Worm (Caenorhabditis elegans) whole organism, L4/young adult: Measurements from ENCODE around the gene elt-4.

Source experiments
- W03F9.2 ChIP-seq: fragments of 150-350 bp; optimal IDR thresholded peaks from 2 replicates; lab custom pipeline; 2014; ENCODE audit warnings: missing biosample characterization, missing genetic modification characterization
- dao-5 ChIP-seq: sonication (generic microtip); optimal IDR thresholded peaks from 2 replicates; lab custom pipeline; 2016; ENCODE audit warnings: missing genotype, missing genetic modification characterization, moderate library complexity, missing compliant biosample characterization
- him-1 ChIP-seq: sonication (generic microtip); optimal IDR thresholded peaks from 2 replicates; lab custom pipeline; 2016; ENCODE audit warnings: missing genotype, missing genetic modification reagents, missing genetic modification characterization, missing compliant biosample characterization

Gene elt-4

ce11 chrX:10474998-10475577, at the start of gene elt-4:
TSS of gene elt-4 (plus strand) at chrX:10475527.
- no peak for TF ChIP-seq him-1 (tag; lab: Kevin White, UChicago)
- no peak for TF ChIP-seq W03F9.2
- no peak for TF ChIP-seq dao-5 (tag; lab: Kevin White, UChicago)

DNA sequence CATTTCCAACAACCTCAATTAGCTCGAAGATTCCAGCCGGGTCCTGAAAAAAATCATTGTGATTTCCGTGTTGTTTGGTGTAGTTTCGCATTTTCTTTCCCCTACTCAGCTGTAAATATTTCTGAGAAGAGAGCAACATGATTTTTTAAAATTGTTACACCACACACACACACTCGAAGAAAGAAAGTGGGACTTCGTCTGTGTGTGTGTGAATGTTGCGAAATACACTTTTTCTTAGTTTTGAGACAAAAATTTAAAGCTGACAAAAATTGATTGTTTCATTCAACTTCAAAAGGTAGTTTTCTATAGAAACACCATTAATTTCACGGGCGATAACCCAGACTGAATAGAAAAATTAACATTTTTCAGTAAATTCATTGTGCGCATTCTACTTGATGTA, 47.2 kb upstream of the elt-4 start:
- no peak for TF ChIP-seq dao-5 (tag; lab: Kevin White, UChicago)
- TF ChIP-seq W03F9.2: no peak
- TF ChIP-seq him-1 (tag; lab: Kevin White, UChicago): no peak

- no peak for TF ChIP-seq him-1 (tag; lab: Kevin White, UChicago)
- TF ChIP-seq W03F9.2: no peak
- no peak for TF ChIP-seq dao-5 (tag; lab: Kevin White, UChicago)
Measured at ce11 chrX:10428557-10428956, 46.8 kb upstream of the elt-4 start, which contains the start of gene mig-15. TSS of gene mig-15 (minus strand) at chrX:10428657.

ce11 chrX:10429203-10429602, 46.1 kb upstream of the elt-4 start:
- no peak for TF ChIP-seq dao-5 (tag; lab: Kevin White, UChicago)
- TF ChIP-seq him-1 (tag; lab: Kevin White, UChicago): no peak
- no peak for TF ChIP-seq W03F9.2

DNA sequence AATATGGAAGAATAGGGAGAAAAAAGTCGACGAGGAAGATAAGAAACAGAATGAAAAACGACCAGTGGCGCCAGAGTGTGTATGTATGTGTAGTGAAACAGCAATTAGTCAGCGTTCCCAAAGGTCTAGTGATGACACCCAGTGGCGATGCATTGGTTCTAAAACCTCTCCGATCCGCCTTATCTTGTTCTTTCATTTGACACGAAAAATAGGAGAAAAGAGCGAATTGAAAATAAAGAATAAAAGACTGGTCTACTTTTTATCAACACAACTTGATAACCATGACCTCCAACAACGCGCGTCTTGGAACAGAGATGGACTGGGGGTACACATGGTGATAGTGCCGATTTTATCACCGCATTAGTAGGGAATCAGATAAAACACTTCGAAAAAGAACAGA, 44.5 kb upstream of the elt-4 start:
- TF ChIP-seq W03F9.2 (no peak), him-1 (tag; lab: Kevin White, UChicago) (no peak), dao-5 (tag; lab: Kevin White, UChicago) (no peak)

DNA sequence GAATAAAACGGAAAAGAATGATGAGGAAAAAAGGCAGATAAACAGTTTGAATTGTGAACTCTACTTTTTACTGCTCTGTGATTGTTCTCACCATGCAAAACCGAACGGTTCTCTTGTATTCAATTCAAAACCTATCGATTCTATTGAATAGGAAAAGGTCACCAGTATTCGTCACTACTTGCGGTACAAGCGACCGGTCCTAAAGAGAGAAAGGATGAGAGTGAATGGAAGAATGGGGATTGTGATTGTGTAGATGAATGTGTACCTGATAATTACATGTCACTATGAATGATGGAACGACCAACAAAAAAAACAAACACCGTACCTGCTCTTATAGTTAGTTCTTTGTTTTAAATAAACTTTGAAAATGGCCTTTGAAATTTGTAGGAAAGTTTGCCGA, 42.5 kb upstream of the elt-4 start:
- TF ChIP-seq dao-5 (tag; lab: Kevin White, UChicago) (no peak), him-1 (tag; lab: Kevin White, UChicago) (no peak), W03F9.2 (no peak)

DNA sequence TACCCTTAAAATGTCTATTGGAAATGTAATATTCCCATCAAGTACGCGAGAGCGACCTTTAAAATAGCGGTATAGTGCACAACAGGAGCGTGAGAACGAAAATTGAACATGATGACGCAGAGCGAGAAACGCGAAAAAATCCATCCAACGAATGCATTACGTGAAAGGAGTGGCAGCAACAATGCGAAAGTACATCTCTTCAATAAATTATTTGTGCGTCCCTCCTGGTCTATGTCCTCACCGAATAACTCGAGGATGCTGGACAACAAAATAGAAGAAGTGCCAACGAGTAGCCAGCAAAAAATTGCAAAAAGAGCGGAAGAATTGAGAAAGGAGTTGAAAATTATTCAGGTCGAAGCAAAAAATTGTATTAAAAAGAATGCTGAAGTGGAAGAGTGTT, 41.5 kb upstream of the elt-4 start:
- TF ChIP-seq him-1 (tag; lab: Kevin White, UChicago): no peak
- TF ChIP-seq dao-5 (tag; lab: Kevin White, UChicago): no peak
- no peak for TF ChIP-seq W03F9.2

- TF ChIP-seq him-1 (tag; lab: Kevin White, UChicago): peak; percentile 64
- no peak for TF ChIP-seq dao-5 (tag; lab: Kevin White, UChicago)
Measured at ce11 chrX:10435492-10435939, 39.8 kb upstream of the elt-4 start.

DNA sequence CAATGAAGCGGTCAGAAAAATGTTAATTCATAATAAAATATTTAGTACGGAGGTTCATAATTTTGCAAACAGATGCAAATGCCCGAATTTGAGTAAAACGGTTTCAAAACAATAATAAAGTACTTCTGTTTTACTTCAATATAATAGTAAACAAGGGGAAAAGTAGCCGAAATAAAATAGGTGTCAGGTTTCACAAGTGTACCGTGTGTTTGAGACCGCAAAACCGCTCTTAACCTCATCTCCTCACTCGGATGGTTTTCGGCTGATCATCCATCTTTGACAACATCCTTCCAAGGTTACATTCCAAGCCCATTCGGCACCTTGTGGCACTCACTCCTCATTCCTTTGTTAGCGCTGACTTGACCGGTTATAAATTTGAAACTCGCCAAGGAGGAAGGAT, 37.9 kb upstream of the elt-4 start:
- TF ChIP-seq dao-5 (tag; lab: Kevin White, UChicago): no peak
- no peak for TF ChIP-seq him-1 (tag; lab: Kevin White, UChicago)
- no peak for TF ChIP-seq W03F9.2

- TF ChIP-seq dao-5 (tag; lab: Kevin White, UChicago) (no peak), W03F9.2 (no peak), him-1 (tag; lab: Kevin White, UChicago) (no peak)
Measured at ce11 chrX:10440781-10441180, 34.5 kb upstream of the elt-4 start.

ce11 chrX:10443836-10444235, 31.5 kb upstream of the elt-4 start, which contains the start of gene C39B10.3:
TSS of gene C39B10.3 (plus strand) at chrX:10444136.
- TF ChIP-seq dao-5 (tag; lab: Kevin White, UChicago) (no peak), W03F9.2 (no peak), him-1 (tag; lab: Kevin White, UChicago) (no peak)

DNA sequence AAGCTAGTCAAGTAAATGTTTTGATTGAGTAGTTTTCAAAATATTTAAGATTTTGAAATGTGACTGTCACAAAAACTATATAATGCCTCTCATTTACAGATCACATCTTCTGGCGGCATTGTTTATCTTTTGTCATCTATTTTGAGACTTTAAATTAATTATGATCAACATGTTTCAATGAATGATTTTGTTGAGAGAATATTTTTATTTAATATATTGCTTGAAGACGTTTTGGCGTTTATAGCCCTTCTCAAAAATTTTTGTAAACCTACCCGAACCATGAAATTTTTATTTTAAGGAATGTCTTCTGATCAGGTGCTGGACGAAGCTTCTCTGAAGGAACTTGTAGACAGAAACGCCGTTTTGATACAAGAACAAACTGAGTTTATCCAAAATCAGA, 30.6 kb upstream of the elt-4 start, which contains the start of gene C39B10.4:
Gene C39B10.4 (plus strand): TSS at position 301 of the 400 bp plus-strand sequence.
- TF ChIP-seq him-1 (tag; lab: Kevin White, UChicago) (no peak), W03F9.2 (no peak), dao-5 (tag; lab: Kevin White, UChicago) (no peak)

- no peak for TF ChIP-seq him-1 (tag; lab: Kevin White, UChicago)
- no peak for TF ChIP-seq dao-5 (tag; lab: Kevin White, UChicago)
- TF ChIP-seq W03F9.2: no peak
Measured at ce11 chrX:10446982-10447381, 28.3 kb upstream of the elt-4 start, which contains the start of gene C39B10.5. TSS of gene C39B10.5 (plus strand) at chrX:10447343.

DNA sequence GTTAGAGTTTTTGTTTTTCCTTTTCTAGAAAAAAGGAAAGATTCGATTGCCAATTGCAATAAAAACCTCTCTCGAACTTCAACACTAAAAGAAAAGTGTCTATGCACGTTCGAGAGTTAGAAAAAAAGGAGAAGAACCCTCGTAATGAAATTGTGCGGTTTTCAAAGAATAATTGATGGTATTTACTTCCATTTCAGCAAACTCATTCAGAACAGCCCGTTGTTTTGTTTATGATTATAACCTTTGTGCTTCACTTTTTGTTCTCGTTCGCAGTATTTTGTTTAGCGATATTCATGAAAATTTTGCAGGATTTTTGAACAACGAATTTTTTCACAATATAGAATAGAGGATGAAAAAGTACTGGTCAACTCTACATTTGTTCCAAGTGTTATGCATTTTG, 21.4 kb upstream of the elt-4 start, which contains the start of gene lgc-41:
Gene lgc-41 (plus strand): TSS at position 301 of the 400 bp plus-strand sequence.
- TF ChIP-seq dao-5 (tag; lab: Kevin White, UChicago) (no peak), W03F9.2 (no peak), him-1 (tag; lab: Kevin White, UChicago) (no peak)

DNA sequence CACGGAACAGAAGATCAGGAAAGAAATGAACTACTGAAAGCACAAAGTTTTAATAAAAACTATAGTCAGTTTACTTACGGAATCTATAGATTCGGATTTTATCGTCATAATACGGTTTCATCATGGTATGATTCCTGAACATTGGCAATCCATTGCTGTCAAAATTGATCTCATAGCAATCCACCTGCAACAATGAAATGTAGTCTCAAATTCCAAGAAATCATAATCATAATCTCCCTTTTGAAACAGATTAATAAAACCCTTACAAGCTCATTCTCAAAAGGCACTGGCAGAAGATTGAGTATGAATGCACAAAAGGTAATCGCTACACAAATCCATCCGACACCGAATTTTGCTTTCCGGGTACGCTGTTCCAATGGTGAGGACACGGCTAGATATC, 12.9 kb upstream of the elt-4 start:
- TF ChIP-seq him-1 (tag; lab: Kevin White, UChicago) (no peak), dao-5 (tag; lab: Kevin White, UChicago) (no peak), W03F9.2 (no peak)
